Worm (Caenorhabditis elegans): ENCODE results near the gene clec-31.

DNA sequence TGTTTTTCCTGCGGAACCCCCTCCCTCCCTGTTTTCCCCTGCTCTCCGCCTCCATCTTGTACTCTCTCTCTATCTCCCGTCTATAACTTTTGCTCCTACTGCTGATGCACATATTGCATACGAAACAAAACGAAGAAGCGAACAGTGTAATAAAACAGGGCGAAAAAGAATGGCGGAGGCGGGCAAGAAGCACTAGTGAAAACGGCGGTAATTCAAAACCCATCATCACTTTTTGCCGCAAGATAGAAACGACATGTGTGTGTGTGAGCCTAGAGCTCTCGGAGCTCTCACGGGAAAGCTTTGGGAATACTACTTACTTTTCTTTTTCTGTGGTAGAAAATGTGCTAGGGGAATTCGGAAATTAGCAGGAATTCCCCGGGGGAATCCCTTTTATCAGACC, 21.8 kb downstream of the clec-31 start:
- TF ChIP-seq pha-4 (tag; optimal IDR thresholded peaks at IDR 0.05) (no peak), ztf-11 (tag; optimal IDR thresholded peaks at IDR 0.05) (no peak), zip-8 (tag; optimal IDR thresholded peaks at IDR 0.05) (no peak), ham-2 (GFP tag; optimal IDR thresholded peaks at IDR 0.05) (no peak), unc-62 (GFP tag; optimal IDR thresholded peaks at IDR 0.05) (no peak), M03D4.4 (tag; optimal IDR thresholded peaks at IDR 0.05) (no peak), blmp-1 (tag; optimal IDR thresholded peaks at IDR 0.05) (no peak), unc-39 (tag; optimal IDR thresholded peaks at IDR 0.05) (no peak), lin-32 (GFP tag; optimal IDR thresholded peaks at IDR 0.05) (no peak), nhr-28 (tag; optimal IDR thresholded peaks at IDR 0.05) (no peak), mep-1 (tag; optimal IDR thresholded peaks at IDR 0.05) (no peak)
